Worm (Caenorhabditis elegans) whole organism, L1 larva: ENCODE measurements around the gene ced-9.

Experiments
- fos-1 ChIP-seq: fragments of 150-350 bp; optimal IDR thresholded peaks from 2 replicates; lab custom pipeline; 2014; ENCODE audit warnings: missing biosample characterization, missing genetic modification characterization
- sptf-1 ChIP-seq: fragments of 150-350 bp; optimal IDR thresholded peaks from 2 replicates; lab custom pipeline; 2014; ENCODE audit warnings: missing biosample characterization, missing genetic modification characterization

DNA sequence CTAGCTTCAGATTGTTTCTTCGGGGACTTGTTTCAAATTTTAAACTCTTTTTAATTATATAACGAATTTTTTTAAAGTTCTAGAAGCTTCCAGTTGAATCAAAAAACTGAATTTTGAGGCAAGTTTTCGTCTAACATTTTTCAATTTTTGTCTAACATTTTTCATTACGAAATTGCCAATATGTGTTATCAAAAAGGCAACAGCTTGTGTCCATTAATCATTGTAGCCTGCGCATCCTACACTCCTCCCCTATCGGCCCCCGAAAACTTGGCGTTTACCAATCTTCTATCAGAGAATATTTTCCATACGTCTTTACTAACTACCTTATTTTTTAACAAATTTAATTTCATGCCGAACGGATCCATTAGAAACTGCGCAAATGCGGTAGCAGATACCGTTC, 34.9 kb upstream of the ced-9 start, which contains the start of gene vglu-3:
- TF ChIP-seq fos-1 (no peak), sptf-1 (tag; lab: Kevin White, UChicago) (no peak)
